Worm (Caenorhabditis elegans): ENCODE measurements around the gene C03A3.9.

Gene C03A3.9

DNA sequence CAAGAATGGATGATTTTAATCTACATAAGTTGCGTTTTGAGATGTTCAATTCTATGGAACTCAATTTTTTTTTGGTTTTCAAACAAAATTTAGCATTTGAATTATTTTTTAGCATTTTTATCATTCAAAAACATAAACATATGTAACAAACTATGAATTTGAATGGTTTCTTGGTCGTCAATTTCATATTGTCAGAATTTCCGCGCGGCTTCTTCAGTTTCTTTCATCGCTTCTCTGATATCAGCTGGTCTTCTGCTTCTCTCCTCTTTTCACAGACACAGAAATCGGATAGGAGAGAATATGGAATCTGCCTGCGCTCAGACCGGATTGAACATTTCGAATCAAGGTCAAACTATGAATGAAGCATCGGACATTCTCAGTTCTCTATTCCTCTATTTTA, at the start of gene C03A3.9:
Gene C03A3.9, plus strand, starts transcription at position 301 of the 400 bp plus-strand sequence.
- TF ChIP-seq ceh-82 (tag; optimal IDR thresholded peaks at IDR 0.05) (no peak), sma-3 (GFP tag; optimal IDR thresholded peaks at IDR 0.05) (no peak), nhr-10 (tag; optimal IDR thresholded peaks at IDR 0.05) (no peak), R02D3.7 (tag; optimal IDR thresholded peaks at IDR 0.05) (no peak), dmd-4 (tag; optimal IDR thresholded peaks at IDR 0.05) (no peak), Y55F3AM.14 (GFP tag; optimal IDR thresholded peaks at IDR 0.05) (no peak), peb-1 (tag; optimal IDR thresholded peaks at IDR 0.05) (no peak), F13H6.1 (tag; optimal IDR thresholded peaks at IDR 0.05) (no peak), nhr-77 (tag; optimal IDR thresholded peaks at IDR 0.05) (no peak), nhr-21 (tag; optimal IDR thresholded peaks at IDR 0.05) (no peak), ztf-4 (tag; optimal IDR thresholded peaks at IDR 0.05) (no peak), nhr-23 (tag; optimal IDR thresholded peaks at IDR 0.05) (no peak), gmeb-1 (tag; optimal IDR thresholded peaks at IDR 0.05) (no peak), ama-1 (optimal IDR thresholded peaks at IDR 0.05) (no peak)

DNA sequence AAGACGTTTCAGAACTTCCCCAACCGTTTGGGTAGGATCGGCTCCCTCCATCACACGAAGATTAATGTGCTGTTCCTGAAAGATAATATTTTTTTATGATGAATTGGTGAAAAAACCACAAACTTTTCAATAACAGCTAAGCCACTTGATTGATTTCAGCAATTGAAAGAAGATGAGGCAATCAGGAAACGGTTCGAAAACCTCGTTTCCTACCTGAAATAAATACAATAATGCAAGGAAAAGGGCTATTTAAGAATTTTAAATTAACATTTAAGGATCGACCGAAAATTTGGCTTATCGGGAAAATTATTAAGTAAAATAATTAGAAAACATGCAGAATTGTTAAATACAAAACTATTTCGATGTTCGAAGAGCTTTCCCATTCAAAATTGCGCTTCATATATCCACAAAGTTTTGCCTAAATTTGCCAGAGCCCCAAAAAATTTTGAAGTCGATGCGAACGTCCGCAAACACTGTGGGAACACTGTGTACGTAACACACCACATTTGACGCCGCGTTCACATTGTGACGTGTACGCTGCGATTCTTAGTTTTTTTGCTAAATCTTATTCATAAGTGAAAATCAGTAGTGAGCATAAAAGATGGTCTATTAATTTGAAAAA, 44.1 kb upstream of the C03A3.9 start, which contains the start of gene C34F6.9:
Gene C34F6.9, minus strand, starts transcription at position 51 of the 622 bp plus-strand sequence.
- TF ChIP-seq dmd-4 (tag; optimal IDR thresholded peaks at IDR 0.05) (no peak), nhr-23 (tag; optimal IDR thresholded peaks at IDR 0.05) (no peak), nhr-11 (tag; optimal IDR thresholded peaks at IDR 0.05) (no peak), nhr-12 (tag; optimal IDR thresholded peaks at IDR 0.05) (no peak), unc-55 (GFP tag; optimal IDR thresholded peaks at IDR 0.05) (peak; percentile 21), ceh-82 (tag; optimal IDR thresholded peaks at IDR 0.05) (no peak), crh-2 (tag; optimal IDR thresholded peaks at IDR 0.05) (peak; percentile 6), C34F6.9 (tag; optimal IDR thresholded peaks at IDR 0.05) (no peak)

DNA sequence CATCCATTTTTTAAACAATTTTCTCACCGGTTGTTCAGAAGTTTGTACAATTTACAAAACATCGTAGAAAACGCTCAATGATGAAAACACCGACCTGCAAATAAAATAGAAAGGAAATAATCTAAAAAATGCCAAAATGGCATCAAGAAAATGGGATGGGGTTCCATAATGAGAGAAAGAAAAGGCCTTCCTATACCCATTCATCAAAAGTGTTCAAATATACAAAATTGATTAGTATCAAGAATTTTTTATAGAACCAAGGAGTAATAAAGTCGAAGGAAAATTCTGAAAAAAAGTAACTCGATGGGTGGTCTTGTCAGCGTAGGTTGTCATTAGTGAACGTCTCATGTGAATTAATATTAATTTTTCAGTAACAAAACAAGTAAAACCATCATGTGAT, 40.2 kb upstream of the C03A3.9 start, which contains the start of gene C34F6.12:
Gene C34F6.12, minus strand, starts transcription at position 101 of the 400 bp plus-strand sequence.
- TF ChIP-seq unc-39 (tag; optimal IDR thresholded peaks at IDR 0.05) (no peak), nhr-6 (tag; optimal IDR thresholded peaks at IDR 0.05) (no peak), nhr-77 (tag; optimal IDR thresholded peaks at IDR 0.05) (no peak), F13H6.1 (tag; optimal IDR thresholded peaks at IDR 0.05) (no peak), mdl-1 (tag; optimal IDR thresholded peaks at IDR 0.05) (no peak), nhr-11 (tag; optimal IDR thresholded peaks at IDR 0.05) (no peak), ztf-4 (tag; optimal IDR thresholded peaks at IDR 0.05) (no peak), elt-3 (tag; optimal IDR thresholded peaks at IDR 0.05) (no peak), lsy-2 (tag; optimal IDR thresholded peaks at IDR 0.05) (no peak), peb-1 (tag; optimal IDR thresholded peaks at IDR 0.05) (no peak), ceh-82 (tag; optimal IDR thresholded peaks at IDR 0.05) (no peak), skn-1 (tag; optimal IDR thresholded peaks at IDR 0.05) (no peak), sma-9 (GFP tag; optimal IDR thresholded peaks at IDR 0.05) (no peak), sma-9 (tag; optimal IDR thresholded peaks at IDR 0.05) (no peak)

DNA sequence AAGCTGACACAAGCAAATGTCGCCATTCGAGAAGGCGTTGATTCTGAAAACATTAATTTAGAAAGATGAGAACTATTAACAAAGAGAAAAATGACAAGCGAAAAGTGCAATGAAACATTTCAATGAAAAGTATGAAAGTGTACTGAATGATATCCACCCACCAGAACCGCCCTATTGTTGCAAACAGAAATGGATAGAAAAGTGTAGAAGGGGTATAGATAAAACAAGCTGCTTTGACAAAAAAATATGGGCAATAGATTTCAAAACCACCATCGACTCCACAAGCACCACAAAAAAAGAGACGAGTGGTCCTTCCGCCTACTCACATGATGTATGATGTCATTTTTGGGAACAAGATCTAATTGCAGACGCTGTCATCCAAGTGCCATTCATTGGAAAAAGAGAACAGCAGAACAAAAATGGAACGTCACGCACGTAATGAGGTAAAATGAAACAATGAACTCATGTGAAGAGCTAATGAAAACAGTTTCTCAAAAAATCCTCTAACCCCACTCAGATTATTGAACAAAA, 26.2 kb upstream of the C03A3.9 start, which contains the start of gene C34F6.10:
Gene C34F6.10, minus strand, starts transcription at position 51 of the 531 bp plus-strand sequence.
- TF ChIP-seq unc-55 (GFP tag; optimal IDR thresholded peaks at IDR 0.05) (no peak), egl-27 (tag; optimal IDR thresholded peaks at IDR 0.05) (no peak), nhr-77 (tag; optimal IDR thresholded peaks at IDR 0.05) (no peak), ztf-11 (tag; optimal IDR thresholded peaks at IDR 0.05) (no peak), F13H6.1 (tag; optimal IDR thresholded peaks at IDR 0.05) (no peak), elt-3 (tag; optimal IDR thresholded peaks at IDR 0.05) (no peak), nhr-25 (tag; optimal IDR thresholded peaks at IDR 0.05) (no peak), sma-9 (GFP tag; optimal IDR thresholded peaks at IDR 0.05) (no peak), sma-9 (tag; optimal IDR thresholded peaks at IDR 0.05) (no peak), Y55F3AM.14 (GFP tag; optimal IDR thresholded peaks at IDR 0.05) (no peak), ztf-1 (GFP tag; conservative IDR thresholded peaks at IDR 0.05) (no peak), blmp-1 (tag; optimal IDR thresholded peaks at IDR 0.05; ENCODE audit: insufficient read depth) (no peak), nhr-21 (tag; optimal IDR thresholded peaks at IDR 0.05) (no peak), ZK546.5 (tag; optimal IDR thresholded peaks at IDR 0.05) (no peak), nhr-129 (tag; optimal IDR thresholded peaks at IDR 0.05) (no peak), alr-1 (tag; optimal IDR thresholded peaks at IDR 0.05) (no peak), nhr-10 (tag; optimal IDR thresholded peaks at IDR 0.05) (no peak), lsy-2 (tag; optimal IDR thresholded peaks at IDR 0.05) (no peak)

Measured in whole organism, L2 larva.